Worm (Caenorhabditis elegans) whole organism, L4 larva: ENCODE results near the gene F58H1.6.

Experiments
- F10B5.3 ChIP-seq: sonication (generic microtip); optimal IDR thresholded peaks from 2 replicates; lab custom pipeline; 2016; ENCODE audit warnings: mild to moderate bottlenecking, missing genetic modification characterization, missing compliant biosample characterization
- R02D3.7 ChIP-seq: fragments of 150-350 bp; sonication (generic microtip); optimal IDR thresholded peaks from 3 replicates; lab custom pipeline; 2014; ENCODE audit warnings: missing biosample characterization, missing genetic modification characterization
- T26A8.4 ChIP-seq: fragments of 200-800 bp; sonication (Bioruptor generic); IDR thresholded peaks from 2 replicates; pipeline ENCODE4 v1.3.6; 2022; ENCODE audit warnings: missing genetic modification characterization, missing compliant biosample characterization
- ZK546.5 ChIP-seq, 2 experiments: sonication (generic microtip); optimal IDR thresholded peaks; 2 replicates each; lab custom pipeline; 2017; ENCODE audit warnings: missing biosample characterization in 2 of 2, missing genetic modification characterization in 2 of 2
- aha-1 ChIP-seq: fragments of 150-350 bp; peaks from one replicate; lab custom pipeline; 2014; ENCODE audit warnings: missing biosample characterization, missing genetic modification characterization
- ceh-28 ChIP-seq: fragments of 150-350 bp; optimal IDR thresholded peaks from 2 replicates; lab custom pipeline; 2014; ENCODE audit warnings: missing biosample characterization, missing genetic modification reagents, missing genetic modification characterization
- ceh-44 ChIP-seq: fragments of 200-800 bp; sonication (Bioruptor generic); IDR thresholded peaks from 2 replicates; pipeline ENCODE4 v1.3.6; 2022; ENCODE audit warnings: missing genetic modification reagents, missing genetic modification characterization, missing compliant biosample characterization
- ceh-82 ChIP-seq: sonication (generic microtip); optimal IDR thresholded peaks from 2 replicates; lab custom pipeline; 2017; ENCODE audit warnings: missing biosample characterization, missing genetic modification characterization
- ctbp-1 ChIP-seq: fragments of 200-800 bp; sonication (Bioruptor generic); IDR thresholded peaks from 2 replicates; pipeline ENCODE4 v1.3.6; 2022; ENCODE audit warnings: missing genetic modification reagents, missing genetic modification characterization, missing compliant biosample characterization
- daf-19 ChIP-seq: fragments of 200-800 bp; sonication (Bioruptor generic); conservative IDR thresholded peaks from 2 replicates; pipeline ENCODE4 v1.3.6; 2022; ENCODE audit warnings: missing genetic modification characterization, missing compliant biosample characterization
- daf-8 ChIP-seq: fragments of 200-800 bp; sonication (Bioruptor generic); IDR thresholded peaks from 2 replicates; pipeline ENCODE4 v1.3.6; 2022; ENCODE audit warnings: missing genetic modification characterization, missing compliant biosample characterization
- dmd-6 ChIP-seq: fragments of 200-800 bp; sonication (Bioruptor generic); IDR thresholded peaks from 2 replicates; pipeline ENCODE4 v1.3.6; 2022; ENCODE audit warnings: missing genetic modification reagents, missing genetic modification characterization, missing compliant biosample characterization
- dpl-1 ChIP-seq: fragments of 150-350 bp; optimal IDR thresholded peaks from 2 replicates; lab custom pipeline; 2014; ENCODE audit warnings: missing biosample characterization, missing genetic modification reagents, missing genetic modification characterization
- duxl-1 ChIP-seq: sonication (generic microtip); optimal IDR thresholded peaks from 2 replicates; lab custom pipeline; 2016; ENCODE audit warnings: mild to moderate bottlenecking, missing genetic modification characterization, moderate library complexity, missing compliant biosample characterization; ENCODE audit not compliant: poor library complexity
- dve-1 ChIP-seq: sonication (generic microtip); optimal IDR thresholded peaks from 2 replicates; lab custom pipeline; 2017; ENCODE audit warnings: antibody characterized with exemption, mild to moderate bottlenecking, missing genetic modification characterization, missing compliant biosample characterization; ENCODE audit not compliant: insufficient read depth
- fkh-10 ChIP-seq: fragments of 150-350 bp; optimal IDR thresholded peaks from 2 replicates; lab custom pipeline; 2014; ENCODE audit warnings: missing biosample characterization, missing genetic modification reagents, missing genetic modification characterization
- gei-8 ChIP-seq: fragments of 200-800 bp; sonication (Bioruptor generic); optimal IDR thresholded peaks from 2 replicates; lab custom pipeline; 2018; ENCODE audit warnings: mild to moderate bottlenecking, missing genetic modification characterization, missing compliant biosample characterization
- hlh-11 ChIP-seq: fragments of 200-800 bp; sonication (Bioruptor generic); optimal IDR thresholded peaks from 2 replicates; lab custom pipeline; 2018; ENCODE audit warnings: mild to moderate bottlenecking, missing genetic modification characterization, missing compliant biosample characterization
- hlh-30 ChIP-seq: sonication (generic microtip); optimal IDR thresholded peaks from 2 replicates; lab custom pipeline; 2017; ENCODE audit warnings: antibody characterized with exemption, mild to moderate bottlenecking, missing genetic modification characterization, missing compliant biosample characterization; ENCODE audit not compliant: insufficient read depth
- hmg-1.1 ChIP-seq: fragments of 200-800 bp; sonication (Bioruptor generic); IDR thresholded peaks from 2 replicates; pipeline ENCODE4 v1.3.6; 2022; ENCODE audit warnings: missing genetic modification reagents, missing genetic modification characterization, missing compliant biosample characterization
- lim-7 ChIP-seq: fragments of 200-800 bp; sonication (Bioruptor generic); IDR thresholded peaks from 2 replicates; pipeline ENCODE4 v1.3.6; 2022; ENCODE audit warnings: missing genetic modification characterization, missing compliant biosample characterization
- lin-13 ChIP-seq: fragments of 150-350 bp; optimal IDR thresholded peaks from 2 replicates; lab custom pipeline; 2014; ENCODE audit warnings: missing biosample characterization, missing genetic modification reagents, missing genetic modification characterization
- lir-3 ChIP-seq: sonication (generic microtip); optimal IDR thresholded peaks from 2 replicates; lab custom pipeline; 2016; ENCODE audit warnings: mild to moderate bottlenecking, missing genetic modification characterization, missing compliant biosample characterization
- lsy-2 ChIP-seq, 2 experiments: fragments of 150-350 bp in 1 of 2; sonication (generic microtip) in 1 of 2; optimal IDR thresholded peaks; 2 replicates each; lab custom pipeline; 2014 to 2017; ENCODE audit warnings: missing biosample characterization in 2 of 2, missing genetic modification characterization in 2 of 2
- madf-5 ChIP-seq, 2 experiments: fragments of 200-800 bp; sonication (Bioruptor generic); IDR thresholded peaks; 2 replicates each; pipeline ENCODE4 v1.3.6; 2022; ENCODE audit warnings: missing compliant biosample characterization in 2 of 2, missing genetic modification characterization in 2 of 2
- mdl-1 ChIP-seq, 2 experiments: fragments of 150-350 bp in 1 of 2; sonication (generic microtip) in 1 of 2; optimal IDR thresholded peaks; 2 replicates each; lab custom pipeline; 2014 to 2017; ENCODE audit warnings: missing biosample characterization in 2 of 2, missing genetic modification characterization in 2 of 2
- mes-2 ChIP-seq: sonication (generic microtip); optimal IDR thresholded peaks from 2 replicates; lab custom pipeline; 2016; ENCODE audit warnings: missing genotype, mild to moderate bottlenecking, missing genetic modification characterization, missing compliant biosample characterization; ENCODE audit not compliant: poor library complexity, severe bottlenecking
- nhr-28 ChIP-seq: fragments of 150-350 bp; optimal IDR thresholded peaks from 2 replicates; lab custom pipeline; 2014; ENCODE audit warnings: missing biosample characterization, missing genetic modification characterization
- nhr-42 ChIP-seq: fragments of 200-800 bp; sonication (Bioruptor generic); IDR thresholded peaks from 2 replicates; pipeline ENCODE4 v1.3.6; 2022; ENCODE audit warnings: missing genetic modification characterization, missing compliant biosample characterization
- nhr-48 ChIP-seq: sonication (generic microtip); optimal IDR thresholded peaks from 2 replicates; lab custom pipeline; 2016; ENCODE audit warnings: mild to moderate bottlenecking, missing genetic modification characterization, missing compliant biosample characterization
- nhr-6 ChIP-seq: fragments of 150-350 bp; optimal IDR thresholded peaks from 2 replicates; lab custom pipeline; 2014; ENCODE audit warnings: missing biosample characterization, missing genetic modification characterization
- nhr-77 ChIP-seq: fragments of 150-350 bp; optimal IDR thresholded peaks from 2 replicates; lab custom pipeline; 2014; ENCODE audit warnings: missing biosample characterization, missing genetic modification characterization
- php-3 ChIP-seq: fragments of 200-800 bp; sonication (Bioruptor generic); IDR thresholded peaks from 2 replicates; pipeline ENCODE4 v1.3.6; 2022; ENCODE audit warnings: missing genetic modification reagents, missing genetic modification characterization, missing compliant biosample characterization
- pqm-1 ChIP-seq: sonication (generic microtip); optimal IDR thresholded peaks from 2 replicates; lab custom pipeline; 2017; ENCODE audit warnings: missing biosample characterization, missing genetic modification characterization
- rbr-2 ChIP-seq: sonication (generic microtip); optimal IDR thresholded peaks from 2 replicates; lab custom pipeline; 2016; ENCODE audit warnings: missing genotype, missing genetic modification characterization, missing compliant biosample characterization
- snpc-4 ChIP-seq: fragments of 150-350 bp; optimal IDR thresholded peaks from 2 replicates; lab custom pipeline; 2014; ENCODE audit warnings: missing biosample characterization, missing genetic modification characterization
- tag-97 ChIP-seq: fragments of 200-800 bp; sonication (Bioruptor generic); IDR thresholded peaks from 2 replicates; pipeline ENCODE4 v1.3.6; 2022; ENCODE audit warnings: missing genetic modification characterization, missing compliant biosample characterization
- tra-1 ChIP-seq: fragments of 200-800 bp; sonication (Bioruptor generic); IDR thresholded peaks from 2 replicates; pipeline ENCODE4 v1.3.6; 2022; ENCODE audit warnings: missing genetic modification reagents, missing genetic modification characterization, missing compliant biosample characterization
- unc-130 ChIP-seq: sonication (generic microtip); optimal IDR thresholded peaks from 2 replicates; lab custom pipeline; 2016; ENCODE audit warnings: missing genetic modification reagents, missing genetic modification characterization, missing compliant biosample characterization
- unc-62 ChIP-seq, 3 experiments: fragments of 150-350 bp in 1 of 3; sonication (generic microtip); optimal IDR thresholded peaks in 2 of 3; peaks in 1 of 3; 1 replicate in 1 of 3; 2 replicates in 2 of 3; lab custom pipeline; 2014 to 2017; ENCODE audit warnings: missing biosample characterization in 3 of 3, missing genetic modification characterization in 3 of 3, missing genetic modification reagents in 3 of 3, missing genotype in 1 of 3
- vab-7 ChIP-seq: fragments of 200-800 bp; sonication (Bioruptor generic); IDR thresholded peaks from 2 replicates; pipeline ENCODE4 v1.3.6; 2022; ENCODE audit warnings: missing genetic modification reagents, missing genetic modification characterization, missing compliant biosample characterization
- zag-1 ChIP-seq: fragments of 150-350 bp; optimal IDR thresholded peaks from 2 replicates; lab custom pipeline; 2014; ENCODE audit warnings: missing biosample characterization, missing genetic modification characterization
- zfp-2 ChIP-seq: sonication (generic microtip); optimal IDR thresholded peaks from 2 replicates; lab custom pipeline; 2016; ENCODE audit warnings: mild to moderate bottlenecking, missing genetic modification characterization, missing compliant biosample characterization
- ztf-11 ChIP-seq: fragments of 150-350 bp; optimal IDR thresholded peaks from 2 replicates; lab custom pipeline; 2014; ENCODE audit warnings: missing biosample characterization, missing genetic modification characterization
- ztf-7 ChIP-seq: fragments of 150-350 bp; optimal IDR thresholded peaks from 2 replicates; lab custom pipeline; 2014; ENCODE audit warnings: missing biosample characterization, missing genetic modification characterization

F58H1.6 gene

DNA sequence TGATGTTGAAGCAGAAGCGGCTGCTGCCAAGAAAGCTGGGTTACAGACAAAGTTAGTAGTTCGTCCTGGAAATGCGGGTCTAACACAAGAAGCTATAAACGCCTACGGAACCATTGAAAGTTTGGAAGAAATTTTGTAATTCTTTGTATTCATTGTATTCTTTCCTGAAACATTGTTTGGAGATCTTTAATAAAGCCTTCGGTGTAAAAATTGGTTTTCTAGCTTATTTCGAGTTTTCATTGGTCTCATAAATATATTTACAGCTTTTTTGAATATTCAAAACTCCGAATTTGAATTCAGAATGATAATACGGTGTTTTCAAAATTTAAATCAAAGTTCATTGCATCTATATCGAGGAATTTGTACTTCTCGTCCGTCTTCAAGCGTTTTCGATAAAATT is 7.6 kb upstream of the F58H1.6 start, which contains the start of gene F58H1.8:
TSS of gene F58H1.8 (plus strand) at position 301 of the 400 bp plus-strand sequence.
- TF ChIP-seq ztf-7 (tag; lab: Kevin White, UChicago): no peak
- TF ChIP-seq duxl-1 (tag; lab: Kevin White, UChicago): no peak
- no peak for TF ChIP-seq lsy-2 (tag; optimal IDR thresholded peaks at IDR 0.05; lab: Kevin White, UChicago)
- TF ChIP-seq zag-1 (tag; lab: Kevin White, UChicago): no peak
- TF ChIP-seq mes-2 (tag; lab: Kevin White, UChicago): no peak
- no peak for TF ChIP-seq dve-1 (tag; lab: Kevin White, UChicago)
- no peak for TF ChIP-seq lim-7 (GFP tag; lab: Robert Waterston, UW)
- TF ChIP-seq mdl-1 (tag; optimal IDR thresholded peaks at IDR 0.05; lab: Kevin White, UChicago): no peak
- TF ChIP-seq lin-13 (GFP tag; lab: Kevin White, UChicago): no peak
- no peak for TF ChIP-seq zfp-2 (tag; lab: Kevin White, UChicago)
- TF ChIP-seq R02D3.7: no peak
- no peak for TF ChIP-seq unc-130
- no peak for TF ChIP-seq pqm-1 (tag; lab: Kevin White, UChicago)
- TF ChIP-seq, all 104 proteins: peak for 0

DNA sequence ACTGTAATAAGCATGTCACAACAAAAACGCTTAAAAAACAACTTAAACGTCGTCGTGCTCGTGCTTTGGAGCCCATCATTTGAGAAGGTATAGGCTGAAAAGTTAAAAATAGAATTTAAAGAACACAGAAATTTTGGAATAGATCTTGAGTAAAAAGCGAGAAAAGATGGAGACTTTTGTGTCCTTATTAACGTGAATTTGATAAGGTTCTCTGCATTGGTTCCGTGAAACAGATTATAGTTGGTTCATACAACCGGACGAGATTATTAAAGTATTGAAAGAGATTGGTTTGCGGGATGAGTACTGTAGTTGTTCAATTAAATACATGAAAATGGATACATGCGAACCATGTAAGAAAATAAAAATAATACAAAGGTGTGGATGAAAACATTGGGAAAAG is 4.7 kb upstream of the F58H1.6 start, which contains the start of gene gpla-1:
TSS of gene gpla-1 (minus strand) at position 101 of the 400 bp plus-strand sequence.
- TF ChIP-seq hmg-1.1 (GFP tag; lab: Robert Waterston, UW) (no peak), tag-97 (no peak), gei-8 (GFP tag; lab: Kevin White, UChicago) (no peak), ZK546.5 (tag; optimal IDR thresholded peaks at IDR 0.05; lab: Kevin White, UChicago) (no peak), daf-8 (GFP tag; lab: Robert Waterston, UW) (no peak), tra-1 (GFP tag; lab: Robert Waterston, UW) (no peak), aha-1 (tag; lab: Kevin White, UChicago) (no peak), lir-3 (tag; lab: Kevin White, UChicago) (no peak), duxl-1 (tag; lab: Kevin White, UChicago) (no peak), ceh-28 (no peak), madf-5 (GFP tag; IDR thresholded peaks at IDR 0.05; lab: Robert Waterston, UW) (no peak), zag-1 (tag; lab: Kevin White, UChicago) (no peak), nhr-28 (tag; lab: Kevin White, UChicago) (no peak), dve-1 (tag; lab: Kevin White, UChicago) (no peak), ceh-44 (GFP tag; lab: Robert Waterston, UW) (no peak), snpc-4 (tag; lab: Kevin White, UChicago) (no peak), T26A8.4 (GFP tag; lab: Robert Waterston, UW) (no peak)

DNA sequence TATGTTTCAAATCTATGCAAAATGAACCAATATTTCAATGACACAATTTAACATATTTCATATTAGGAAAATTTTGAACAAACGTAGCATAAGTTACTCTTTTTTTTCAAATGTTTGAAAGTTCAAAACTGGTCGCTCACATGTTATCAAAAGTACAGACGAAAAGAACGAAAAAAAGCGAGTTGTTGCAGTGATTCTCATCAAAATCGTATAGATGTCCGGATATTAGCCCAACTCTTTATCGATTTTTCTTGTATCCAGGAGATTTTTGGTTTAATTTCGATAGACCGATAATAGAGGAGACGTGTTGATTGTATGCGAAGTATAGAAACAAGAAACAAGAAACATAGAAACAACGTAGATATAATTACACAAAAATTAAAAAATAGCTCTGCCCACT is 2.1 kb upstream of the F58H1.6 start:
- TF ChIP-seq ceh-82 (no peak), unc-62 (GFP tag; optimal IDR thresholded peaks at IDR 0.05 in 1 of 2; lab: Kevin White, UChicago) (peak in 1 of 2 experiments; percentile 74), unc-62 (tag; optimal IDR thresholded peaks at IDR 0.05; lab: Kevin White, UChicago) (no peak), ceh-28 (no peak)

DNA sequence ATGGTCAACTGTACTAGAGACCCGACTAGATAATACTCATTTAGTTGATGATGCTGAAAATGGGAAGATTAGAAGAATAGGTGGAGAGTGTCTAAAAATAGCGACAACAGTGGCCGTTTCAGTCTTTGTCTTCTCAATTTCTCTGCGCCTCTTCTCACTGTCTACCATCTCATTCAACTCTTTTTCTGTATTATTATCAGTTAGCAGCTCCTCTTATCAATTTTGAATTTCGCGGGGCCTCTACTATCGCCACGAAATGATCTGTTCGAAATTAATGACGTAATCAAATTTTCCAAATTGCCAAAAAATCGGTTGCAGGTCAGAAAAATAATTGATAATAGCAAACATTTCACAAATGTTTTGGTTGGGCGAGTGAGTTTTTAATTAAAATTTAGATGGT is 761 bp upstream of the F58H1.6 start:
- TF ChIP-seq hlh-30 (no peak), nhr-28 (tag; lab: Kevin White, UChicago) (peak; percentile 66), lsy-2 (tag; optimal IDR thresholded peaks at IDR 0.05; lab: Kevin White, UChicago) (no peak), dpl-1 (peak; percentile 7), F10B5.3 (no peak), vab-7 (GFP tag; lab: Robert Waterston, UW) (no peak), ztf-11 (tag; lab: Kevin White, UChicago) (no peak), madf-5 (GFP tag; IDR thresholded peaks at IDR 0.05; lab: Robert Waterston, UW) (no peak), mdl-1 (tag; optimal IDR thresholded peaks at IDR 0.05; lab: Kevin White, UChicago) (no peak), dmd-6 (GFP tag; lab: Robert Waterston, UW) (peak; percentile 80), php-3 (GFP tag; lab: Robert Waterston, UW) (peak; percentile 87), rbr-2 (no peak), ceh-82 (no peak), nhr-48 (tag; lab: Kevin White, UChicago) (peak; percentile 74), hlh-11 (tag; lab: Kevin White, UChicago) (peak; percentile 88), gei-8 (GFP tag; lab: Kevin White, UChicago) (no peak), ctbp-1 (GFP tag; lab: Robert Waterston, UW) (no peak), ceh-28 (no peak), nhr-6 (tag; lab: Kevin White, UChicago) (no peak), nhr-77 (peak; percentile 72), mes-2 (tag; lab: Kevin White, UChicago) (no peak), daf-19 (GFP tag; lab: Robert Waterston, UW) (no peak), aha-1 (tag; lab: Kevin White, UChicago) (peak; percentile 61), fkh-10 (GFP tag; lab: Kevin White, UChicago) (no peak), nhr-42 (GFP tag; lab: Robert Waterston, UW) (no peak)
